Fruit fly (Drosophila melanogaster) whole organism, embryonic: Measurements from ENCODE around the gene Crtc.

Experiments
- Antp ChIP-seq: fragments of 200-800 bp; sonication (Bioruptor generic); optimal IDR thresholded peaks from 3 replicates; lab custom pipeline; 2016; ENCODE audit warnings: missing biosample characterization, missing genetic modification characterization
- CG11093 ChIP-seq: fragments of 200-800 bp; sonication (Bioruptor generic); IDR thresholded peaks from 3 replicates; pipeline ENCODE4 v1.3.6; 2022; ENCODE audit warnings: missing biosample characterization, missing genetic modification characterization
- CG14860 ChIP-seq: fragments of 200-800 bp; sonication (Bioruptor generic); IDR thresholded peaks from 3 replicates; pipeline ENCODE4 v1.3.6; 2022; ENCODE audit warnings: missing biosample characterization, missing genetic modification characterization; ENCODE audit not compliant: partially characterized antibody
- CG15269 ChIP-seq: fragments of 200-800 bp; sonication (Bioruptor generic); optimal IDR thresholded peaks from 2 replicates; lab custom pipeline; 2018; ENCODE audit warnings: missing biosample characterization, mild to moderate bottlenecking, missing genetic modification characterization, moderate library complexity
- CG15601 ChIP-seq: fragments of 200-800 bp; sonication (Bioruptor generic); optimal IDR thresholded peaks from 3 replicates; lab custom pipeline; 2019; ENCODE audit warnings: missing biosample characterization, mild to moderate bottlenecking, missing genetic modification characterization, moderate library complexity
- CG17359 ChIP-seq: fragments of 200-800 bp; sonication (Bioruptor generic); optimal IDR thresholded peaks from 3 replicates; lab custom pipeline; 2018; ENCODE audit warnings: missing biosample characterization, mild to moderate bottlenecking, missing genetic modification characterization, moderate library complexity
- CG17568 ChIP-seq: fragments of 200-800 bp; sonication (Bioruptor generic); optimal IDR thresholded peaks from 2 replicates; lab custom pipeline; 2018; ENCODE audit warnings: missing biosample characterization, mild to moderate bottlenecking, missing genetic modification characterization, moderate library complexity
- CG1832 ChIP-seq: fragments of 200-800 bp; sonication (Bioruptor generic); optimal IDR thresholded peaks from 2 replicates; lab custom pipeline; 2017; ENCODE audit warnings: missing biosample characterization, mild to moderate bottlenecking, missing genetic modification characterization, inconsistent platforms
- CG18764 ChIP-seq: fragments of 200-800 bp; sonication (Bioruptor generic); optimal IDR thresholded peaks from 3 replicates; lab custom pipeline; 2016; ENCODE audit warnings: missing biosample characterization, missing genetic modification characterization
- CG2129 ChIP-seq: fragments of 200-800 bp; sonication (Bioruptor generic); IDR thresholded peaks from 2 replicates; pipeline ENCODE4 v1.3.6; 2022; ENCODE audit warnings: missing biosample characterization, missing genetic modification characterization; ENCODE audit not compliant: partially characterized antibody
- CG2712 ChIP-seq: fragments of 200-800 bp; optimal IDR thresholded peaks from 3 replicates; lab custom pipeline; 2019; ENCODE audit warnings: missing biosample characterization, mild to moderate bottlenecking, missing genetic modification characterization, moderate library complexity
- CG30403 ChIP-seq: fragments of 200-800 bp; sonication (Bioruptor generic); optimal IDR thresholded peaks from 3 replicates; lab custom pipeline; 2016; ENCODE audit warnings: missing biosample characterization, missing genetic modification characterization
- CG33213 ChIP-seq: fragments of 200-800 bp; sonication (Bioruptor generic); optimal IDR thresholded peaks from 3 replicates; lab custom pipeline; 2016; ENCODE audit warnings: missing biosample characterization, missing genetic modification characterization
- CG4328 ChIP-seq: fragments of 200-800 bp; sonication (Bioruptor generic); optimal IDR thresholded peaks from 3 replicates; lab custom pipeline; 2017; ENCODE audit warnings: missing biosample characterization, missing genetic modification reagents, missing genetic modification characterization
- CG43689 ChIP-seq: fragments of 200-800 bp; sonication (Bioruptor generic); IDR thresholded peaks from 2 replicates; pipeline ENCODE4 v1.3.6; 2022; ENCODE audit warnings: missing biosample characterization, missing genetic modification characterization
- CG4404 ChIP-seq: fragments of 200-800 bp; sonication (Bioruptor generic); IDR thresholded peaks from 2 replicates; pipeline ENCODE4 v1.3.6; 2022; ENCODE audit warnings: missing biosample characterization, missing genetic modification characterization
- CG4730 ChIP-seq: fragments of 200-800 bp; sonication (Bioruptor generic); IDR thresholded peaks from 2 replicates; pipeline ENCODE4 v1.3.6; 2022; ENCODE audit warnings: missing biosample characterization, missing genetic modification characterization
- CG8924 ChIP-seq: fragments of 200-800 bp; optimal IDR thresholded peaks from 3 replicates; lab custom pipeline; 2019; ENCODE audit warnings: missing biosample characterization, mild to moderate bottlenecking, missing genetic modification characterization, moderate library complexity
- CG9727 ChIP-seq: fragments of 200-800 bp; sonication (Bioruptor generic); optimal IDR thresholded peaks from 3 replicates; lab custom pipeline; 2017; ENCODE audit warnings: missing biosample characterization, mild to moderate bottlenecking, missing genetic modification characterization
- CrebB ChIP-seq: fragments of 200-800 bp; sonication (Bioruptor generic); optimal IDR thresholded peaks from 3 replicates; lab custom pipeline; 2018; ENCODE audit warnings: missing biosample characterization, mild to moderate bottlenecking, missing genetic modification characterization
- Doc3 ChIP-seq: fragments of 200-800 bp; sonication (Bioruptor generic); IDR thresholded peaks from 3 replicates; pipeline ENCODE4 v1.3.6; 2022; ENCODE audit warnings: missing biosample characterization, missing genetic modification characterization; ENCODE audit not compliant: partially characterized antibody
- HLH3B ChIP-seq: fragments of 200-800 bp; sonication (Bioruptor generic); IDR thresholded peaks from 2 replicates; pipeline ENCODE4 v1.3.6; 2022; ENCODE audit warnings: missing biosample characterization, missing genetic modification characterization
- Hr39 ChIP-seq: fragments of >200 bp; optimal IDR thresholded peaks from 2 replicates; lab custom pipeline; 2017
- Hr51 ChIP-seq, 2 experiments: fragments of 200-800 bp; sonication (Bioruptor generic); optimal IDR thresholded peaks; 2 replicates in 1 of 2; 3 replicates in 1 of 2; lab custom pipeline; 2016 to 2018; ENCODE audit warnings: missing biosample characterization in 2 of 2, missing genetic modification characterization in 2 of 2, mild to moderate bottlenecking in 1 of 2, moderate library complexity in 1 of 2
- Jarid2 ChIP-seq: fragments of 200-800 bp; sonication (Bioruptor generic); optimal IDR thresholded peaks from 3 replicates; lab custom pipeline; 2017; ENCODE audit warnings: mild to moderate bottlenecking, missing biosample characterization, missing genetic modification reagents, missing genetic modification characterization
- Nf-YA ChIP-seq: fragments of 200-800 bp; sonication (Bioruptor generic); IDR thresholded peaks from 2 replicates; pipeline ENCODE4 v1.3.6; 2022; ENCODE audit warnings: missing biosample characterization, missing genetic modification characterization
- Poxn ChIP-seq: fragments of 200-800 bp; sonication (Bioruptor generic); IDR thresholded peaks from 2 replicates; pipeline ENCODE4 v1.3.6; 2022; ENCODE audit warnings: missing biosample characterization, missing genetic modification characterization
- Sox100B ChIP-seq: fragments of 200-800 bp; sonication (Bioruptor generic); optimal IDR thresholded peaks from 3 replicates; lab custom pipeline; 2018; ENCODE audit warnings: missing biosample characterization, mild to moderate bottlenecking, missing genetic modification characterization
- Usf ChIP-seq: fragments of 200-800 bp; sonication (Bioruptor generic); optimal IDR thresholded peaks from 2 replicates; lab custom pipeline; 2017; ENCODE audit warnings: missing genotype, missing biosample characterization, missing genetic modification characterization
- Xrp1 ChIP-seq: fragments of 200-800 bp; sonication (Bioruptor generic); IDR thresholded peaks from 2 replicates; pipeline ENCODE4 v1.3.6; 2022; ENCODE audit warnings: missing biosample characterization, missing genetic modification characterization
- aop ChIP-seq: fragments of 200-800 bp; sonication (Bioruptor generic); IDR thresholded peaks from 2 replicates; pipeline ENCODE4 v1.3.6; 2022; ENCODE audit warnings: missing biosample characterization, missing genetic modification characterization
- cad ChIP-seq: fragments of >200 bp; optimal IDR thresholded peaks from 2 replicates; lab custom pipeline; 2017; ENCODE audit warnings: missing biosample characterization, missing genetic modification characterization
- dimm ChIP-seq: fragments of 200-800 bp; sonication (Bioruptor generic); IDR thresholded peaks from 2 replicates; pipeline ENCODE4 v1.3.6; 2022; ENCODE audit warnings: missing biosample characterization, missing genetic modification characterization
- esg ChIP-seq: fragments of 200-800 bp; sonication (Bioruptor generic); conservative IDR thresholded peaks from 2 replicates; pipeline ENCODE4 v1.3.6; 2022; ENCODE audit warnings: missing biosample characterization, missing genetic modification characterization
- eve ChIP-seq, 2 experiments: fragments of >200 bp; optimal IDR thresholded peaks; 2 replicates each; lab custom pipeline; 2017; ENCODE audit warnings: missing biosample characterization in 2 of 2, missing genetic modification characterization in 2 of 2
- eyg ChIP-seq: fragments of 200-800 bp; sonication (Bioruptor generic); optimal IDR thresholded peaks from 3 replicates; lab custom pipeline; 2016; ENCODE audit warnings: missing biosample characterization, missing genetic modification characterization
- fd64A ChIP-seq: fragments of 200-800 bp; sonication (Bioruptor generic); optimal IDR thresholded peaks from 3 replicates; lab custom pipeline; 2018; ENCODE audit warnings: missing biosample characterization, mild to moderate bottlenecking, missing genetic modification characterization
- gcm ChIP-seq: fragments of 200-800 bp; sonication (Bioruptor generic); optimal IDR thresholded peaks from 2 replicates; lab custom pipeline; 2019; ENCODE audit warnings: missing biosample characterization, mild to moderate bottlenecking, missing genetic modification characterization, moderate library complexity
- ham ChIP-seq: fragments of 200-800 bp; sonication (Bioruptor generic); IDR thresholded peaks from 2 replicates; pipeline ENCODE4 v1.3.6; 2022; ENCODE audit warnings: missing biosample characterization, missing genetic modification characterization
- hkb ChIP-seq, 2 experiments: fragments of 200-800 bp in 1 of 2; fragments of >200 bp in 1 of 2; sonication (Bioruptor generic) in 1 of 2; IDR thresholded peaks in 1 of 2; optimal IDR thresholded peaks in 1 of 2; 2 replicates each; pipeline versions ENCODE4 v1.3.6 to Lab custom; 2017 to 2022; ENCODE audit warnings: missing biosample characterization in 1 of 2, missing genetic modification characterization in 1 of 2
- kni ChIP-seq: fragments of 200-800 bp; sonication (Bioruptor generic); optimal IDR thresholded peaks from 3 replicates; lab custom pipeline; 2017; ENCODE audit warnings: mild to moderate bottlenecking, missing biosample characterization, missing genetic modification reagents, missing genetic modification characterization
- maf-S ChIP-seq: fragments of 200-800 bp; sonication (Bioruptor generic); optimal IDR thresholded peaks from 2 replicates; lab custom pipeline; 2016; ENCODE audit warnings: missing biosample characterization, missing genetic modification characterization
- peb ChIP-seq: fragments of 200-800 bp; sonication (Bioruptor generic); IDR thresholded peaks from 2 replicates; pipeline ENCODE4 v1.3.6; 2022; ENCODE audit warnings: missing biosample characterization, missing genetic modification characterization
- prd ChIP-seq, 3 experiments: fragments of >200 bp in 2 of 3; fragments of 200-800 bp in 1 of 3; sonication (Bioruptor generic) in 1 of 3; optimal IDR thresholded peaks in 2 of 3; IDR thresholded peaks in 1 of 3; 2 replicates in 2 of 3; 3 replicates in 1 of 3; pipeline versions ENCODE4 v1.3.6 to Lab custom; 2017 to 2022; ENCODE audit warnings: missing biosample characterization in 1 of 3, missing genetic modification characterization in 1 of 3
- run ChIP-seq: fragments of 200-800 bp; sonication (Bioruptor generic); optimal IDR thresholded peaks from 3 replicates; lab custom pipeline; 2018; ENCODE audit warnings: missing biosample characterization, mild to moderate bottlenecking, missing genetic modification characterization
- sens-2 ChIP-seq: fragments of 200-800 bp; sonication (Bioruptor generic); IDR thresholded peaks from 2 replicates; pipeline ENCODE4 v1.3.6; 2022; ENCODE audit warnings: missing biosample characterization, missing genetic modification characterization
- unpg ChIP-seq: fragments of 200-800 bp; sonication (Bioruptor generic); optimal IDR thresholded peaks from 3 replicates; lab custom pipeline; 2018; ENCODE audit warnings: missing biosample characterization, mild to moderate bottlenecking, missing genetic modification characterization, moderate library complexity
- wek ChIP-seq: fragments of 200-800 bp; sonication (Bioruptor generic); optimal IDR thresholded peaks from 3 replicates; lab custom pipeline; 2018; ENCODE audit warnings: missing biosample characterization, mild to moderate bottlenecking, missing genetic modification characterization, moderate library complexity

Crtc gene

DNA sequence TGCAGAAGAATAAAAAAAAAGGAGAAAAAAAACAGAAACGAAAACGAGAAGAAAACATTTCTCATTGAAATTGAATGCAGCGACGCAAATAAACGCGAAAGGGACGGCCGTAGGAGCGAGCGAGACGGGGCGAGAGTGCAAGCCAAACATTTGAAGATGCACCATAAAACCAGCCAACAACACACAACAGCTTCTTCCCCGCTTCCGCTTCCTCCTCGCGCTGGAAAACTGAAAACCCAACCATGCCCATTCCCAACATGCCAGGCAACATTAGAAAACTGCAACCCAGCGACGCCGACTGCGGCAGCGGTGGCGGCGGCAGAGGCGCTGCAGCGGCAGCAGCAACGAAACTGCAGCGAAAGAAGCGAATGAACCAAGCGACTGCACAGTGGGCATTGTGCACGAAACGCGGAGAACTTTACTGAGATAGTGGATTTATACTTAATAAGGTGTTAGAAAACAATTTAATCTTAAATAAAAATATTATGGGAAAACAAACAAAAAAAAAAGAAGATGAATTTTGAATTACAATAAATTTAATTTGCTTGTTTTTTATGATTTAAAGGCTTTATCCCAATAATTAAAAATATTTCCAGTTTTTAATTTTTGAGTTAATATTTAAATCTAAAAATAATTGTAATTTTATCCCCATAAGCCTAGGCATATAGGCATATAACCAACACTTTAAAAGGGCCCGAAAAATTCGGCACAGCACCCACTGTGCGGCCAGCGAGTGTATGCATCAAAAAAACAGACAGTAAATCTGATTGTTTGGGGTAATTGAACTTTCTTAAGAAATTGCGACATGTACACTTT is 57.9 kb downstream of the Crtc start (continued):
- no peak for TF ChIP-seq ham (GFP tag; lab: Robert Waterston, UW)
- peak; percentile 36 for TF ChIP-seq Jarid2 (GFP tag; lab: Kevin White, UChicago)
- TF ChIP-seq Xrp1 (GFP tag; lab: Robert Waterston, UW): peak; percentile 70
- peak; percentile 27 for TF ChIP-seq CG18764
- TF ChIP-seq CG9727 (GFP tag; lab: Kevin White, UChicago): peak; percentile 76
- TF ChIP-seq CG33213 (GFP tag; lab: Kevin White, UChicago): no peak
- TF ChIP-seq CG8924 (tag; lab: Kevin White, UChicago): peak; percentile 66
- TF ChIP-seq CG11093: 0 out of 3 replicates have a peak, but pooled peaks have one; percentile 18
- TF ChIP-seq fd64A (GFP tag; lab: Kevin White, UChicago): no peak
- peak; percentile 79 for TF ChIP-seq CG15601 (tag; lab: Kevin White, UChicago)
- TF ChIP-seq CG2129: no peak
- no peak for TF ChIP-seq cad
- peak; percentile 57 for TF ChIP-seq CG30403 (GFP tag; lab: Kevin White, UChicago)
- TF ChIP-seq hkb (optimal IDR thresholded peaks at IDR 0.05; lab: Kevin White, UChicago): no peak
- peak; percentile 51; the same call in 1 of the 2 replicates for TF ChIP-seq hkb (GFP tag; IDR thresholded peaks at IDR 0.05; lab: Robert Waterston, UW)
- TF ChIP-seq Hr39: no peak
- TF ChIP-seq CG4328: peak; percentile 12
- peak; percentile 35 for TF ChIP-seq Usf (GFP tag; lab: Kevin White, UChicago)
- peak; percentile 1 for TF ChIP-seq CG17568 (GFP tag; lab: Kevin White, UChicago)
- TF ChIP-seq Sox100B: peak; percentile 92
- TF ChIP-seq sens-2 (GFP tag; lab: Robert Waterston, UW): no peak
- no peak for TF ChIP-seq eyg (GFP tag; lab: Kevin White, UChicago)
- TF ChIP-seq dimm (GFP tag; lab: Robert Waterston, UW): peak; percentile 8; the same call in 1 of the 2 replicates
- peak; percentile 58 for TF ChIP-seq unpg (GFP tag; lab: Kevin White, UChicago)
- no peak for TF ChIP-seq aop
- peak in 1 of 2 experiments; percentile 79 for TF ChIP-seq Hr51 (GFP tag; optimal IDR thresholded peaks at IDR 0.05; lab: Kevin White, UChicago)
- TF ChIP-seq wek: no peak
- TF ChIP-seq peb (GFP tag; lab: Robert Waterston, UW): no peak
- TF ChIP-seq CG2712 (tag; lab: Kevin White, UChicago): peak; percentile 85
- TF ChIP-seq CG14860 (GFP tag; lab: Robert Waterston, UW): no peak
- no peak for TF ChIP-seq Poxn
- TF ChIP-seq CG15269: peak; percentile 63
- TF ChIP-seq CG4404 (GFP tag; lab: Robert Waterston, UW): no peak
- TF ChIP-seq esg (GFP tag; lab: Robert Waterston, UW): peak; percentile 27
- TF ChIP-seq kni (GFP tag; lab: Kevin White, UChicago): no peak
- TF ChIP-seq prd (optimal IDR thresholded peaks at IDR 0.05; lab: Kevin White, UChicago): no peak
- TF ChIP-seq prd (GFP tag; IDR thresholded peaks at IDR 0.05; lab: Robert Waterston, UW): peak; percentile 37; the same call in 1 of the 3 replicates
- no peak for TF ChIP-seq Antp (GFP tag; lab: Kevin White, UChicago)
- peak in 1 of 2 experiments; percentile 87 for TF ChIP-seq eve (GFP tag; optimal IDR thresholded peaks at IDR 0.05; lab: Kevin White, UChicago)
- peak; percentile 41; the same call in 1 of the 2 replicates for TF ChIP-seq HLH3B (GFP tag; lab: Robert Waterston, UW)
- peak; percentile 70 for TF ChIP-seq CG17359
- TF ChIP-seq CG1832: peak; percentile 17
- TF ChIP-seq run (tag; lab: Kevin White, UChicago): no peak
- no peak for TF ChIP-seq CG4730 (GFP tag; lab: Robert Waterston, UW)
- TF ChIP-seq maf-S (GFP tag; lab: Kevin White, UChicago): no peak
- TF ChIP-seq Nf-YA: no peak
- no peak for TF ChIP-seq CG43689 (GFP tag; lab: Robert Waterston, UW)
- TF ChIP-seq CrebB (tag; lab: Kevin White, UChicago): no peak
- TF ChIP-seq Doc3 (GFP tag; lab: Robert Waterston, UW): no peak
- peak; percentile 30 for TF ChIP-seq gcm (GFP tag; lab: Kevin White, UChicago)
